Fruit fly (Drosophila melanogaster) whole organism: ENCODE results near the gene CG13308.

Source experiments
- CG8478 ChIP-seq: fragments of >200 bp; optimal IDR thresholded peaks from 2 replicates; lab custom pipeline; 2018; ENCODE audit warnings: inconsistent platforms
- Dll ChIP-seq: fragments of >200 bp; optimal IDR thresholded peaks from 2 replicates; lab custom pipeline; 2017
- EcR ChIP-seq, 2 experiments: fragments of >200 bp; optimal IDR thresholded peaks; 2 replicates each; lab custom pipeline; 2017; ENCODE audit warnings: missing biosample characterization in 2 of 2, missing genetic modification characterization in 2 of 2, missing genetic modification reagents in 2 of 2
- pan ChIP-seq: fragments of >200 bp; optimal IDR thresholded peaks from 2 replicates; lab custom pipeline; 2017
- psq ChIP-seq: fragments of >200 bp; optimal IDR thresholded peaks from 2 replicates; lab custom pipeline; 2017
- usp ChIP-seq: fragments of >200 bp; optimal IDR thresholded peaks from 2 replicates; lab custom pipeline; 2017; ENCODE audit warnings: missing biosample characterization, missing genetic modification characterization, mixed read lengths

Gene CG13308

dm6 chr3L:8781993-8782392, 26.4 kb upstream of the CG13308 start:
- TF ChIP-seq CG8478: no peak
- no peak for TF ChIP-seq pan

dm6 chr3L:8783299-8783698, 25.0 kb upstream of the CG13308 start:
- TF ChIP-seq Dll (lab: Kevin White, UChicago): no peak

- TF ChIP-seq pan (no peak), usp (GFP tag; lab: Kevin White, UChicago) (no peak), psq (lab: Kevin White, UChicago) (no peak), EcR (GFP tag; optimal IDR thresholded peaks at IDR 0.05; lab: Kevin White, UChicago) (no peak), CG8478 (no peak), Dll (lab: Kevin White, UChicago) (no peak)
Observed at dm6 chr3L:8787240-8787639, 21.1 kb upstream of the CG13308 start.

- TF ChIP-seq pan (no peak), psq (lab: Kevin White, UChicago) (no peak), usp (GFP tag; lab: Kevin White, UChicago) (no peak), CG8478 (no peak), Dll (lab: Kevin White, UChicago) (no peak), EcR (GFP tag; optimal IDR thresholded peaks at IDR 0.05; lab: Kevin White, UChicago) (no peak)
Observed at dm6 chr3L:8787701-8788100, 20.6 kb upstream of the CG13308 start.

dm6 chr3L:8788445-8788844, 19.9 kb upstream of the CG13308 start, which contains the start of gene Acbp5:
Gene Acbp5 (minus strand): TSS chr3L:8788545.
- TF ChIP-seq pan: no peak
- TF ChIP-seq Dll (lab: Kevin White, UChicago): no peak
- no peak for TF ChIP-seq usp (GFP tag; lab: Kevin White, UChicago)
- TF ChIP-seq CG8478: no peak
- no peak for TF ChIP-seq psq (lab: Kevin White, UChicago)
- TF ChIP-seq EcR (GFP tag; optimal IDR thresholded peaks at IDR 0.05; lab: Kevin White, UChicago): no peak

- no peak for TF ChIP-seq EcR (GFP tag; optimal IDR thresholded peaks at IDR 0.05; lab: Kevin White, UChicago)
- TF ChIP-seq CG8478: no peak
- TF ChIP-seq usp (GFP tag; lab: Kevin White, UChicago): no peak
- no peak for TF ChIP-seq psq (lab: Kevin White, UChicago)
- no peak for TF ChIP-seq Dll (lab: Kevin White, UChicago)
- no peak for TF ChIP-seq pan
Observed at dm6 chr3L:8798129-8798528, 10.2 kb upstream of the CG13308 start.

- TF ChIP-seq pan: no peak
- TF ChIP-seq Dll (lab: Kevin White, UChicago): no peak
- TF ChIP-seq usp (GFP tag; lab: Kevin White, UChicago): no peak
- no peak for TF ChIP-seq psq (lab: Kevin White, UChicago)
- TF ChIP-seq EcR (GFP tag; optimal IDR thresholded peaks at IDR 0.05; lab: Kevin White, UChicago): no peak
- no peak for TF ChIP-seq CG8478
Observed at dm6 chr3L:8798539-8798938, 9.8 kb upstream of the CG13308 start.

dm6 chr3L:8800432-8800831, 7.9 kb upstream of the CG13308 start, which contains the start of gene CG13310:
Gene CG13310 (minus strand): TSS chr3L:8800532.
- TF ChIP-seq pan (no peak), usp (GFP tag; lab: Kevin White, UChicago) (no peak), Dll (lab: Kevin White, UChicago) (no peak), CG8478 (no peak), EcR (GFP tag; optimal IDR thresholded peaks at IDR 0.05; lab: Kevin White, UChicago) (no peak), psq (lab: Kevin White, UChicago) (no peak)

dm6 chr3L:8802064-8802463, 6.3 kb upstream of the CG13308 start, which contains the start of the genes CG13311 and CG34426:
Gene CG13311 (minus strand): TSS chr3L:8802164.
Gene CG34426 (plus strand): TSS chr3L:8802463.
- no peak for TF ChIP-seq EcR (GFP tag; optimal IDR thresholded peaks at IDR 0.05; lab: Kevin White, UChicago)
- no peak for TF ChIP-seq CG8478

- TF ChIP-seq pan (no peak), usp (GFP tag; lab: Kevin White, UChicago) (no peak), psq (lab: Kevin White, UChicago) (no peak), CG8478 (no peak), Dll (lab: Kevin White, UChicago) (no peak), EcR (GFP tag; optimal IDR thresholded peaks at IDR 0.05; lab: Kevin White, UChicago) (no peak)
Observed at dm6 chr3L:8804082-8804814, 4.1 kb upstream of the CG13308 start, which contains the start of the genes CG32023 and CG34427. Gene CG32023 (minus strand): TSS chr3L:8804182. Gene CG34427 (plus strand): TSS chr3L:8804764.

- TF ChIP-seq pan (no peak), EcR (GFP tag; optimal IDR thresholded peaks at IDR 0.05; lab: Kevin White, UChicago) (no peak), CG8478 (no peak), usp (GFP tag; lab: Kevin White, UChicago) (no peak), Dll (lab: Kevin White, UChicago) (no peak)
Observed at dm6 chr3L:8807113-8807651, 1.2 kb upstream of the CG13308 start, which contains the start of the genes CG13312 and CG32024. Gene CG13312 (minus strand): TSS chr3L:8807213. Gene CG32024 (plus strand): TSS chr3L:8807601.

dm6 chr3L:8810095-8810494, 1.8 kb downstream of the CG13308 start, which contains the start of gene CG13309:
Gene CG13309 (plus strand): TSS chr3L:8810395.
- TF ChIP-seq pan: no peak
- no peak for TF ChIP-seq psq (lab: Kevin White, UChicago)
- no peak for TF ChIP-seq EcR (GFP tag; optimal IDR thresholded peaks at IDR 0.05; lab: Kevin White, UChicago)
- no peak for TF ChIP-seq usp (GFP tag; lab: Kevin White, UChicago)
- no peak for TF ChIP-seq CG8478
- TF ChIP-seq Dll (lab: Kevin White, UChicago): no peak
